Worm (Caenorhabditis elegans) whole organism, midembryonic: ENCODE results near the gene atg-4.2.

ENCODE experiments used
- T22C8.4 ChIP-seq: fragments of 200-800 bp; sonication (Bioruptor generic); IDR thresholded peaks from 2 replicates; pipeline ENCODE4 v1.3.6; 2022; ENCODE audit warnings: missing genetic modification characterization, missing compliant biosample characterization
- cog-1 ChIP-seq: sonication (generic microtip); optimal IDR thresholded peaks from 2 replicates; lab custom pipeline; 2016; ENCODE audit warnings: missing genetic modification characterization, missing compliant biosample characterization
- flt-1 ChIP-seq: fragments of 200-800 bp; sonication (Bioruptor generic); IDR thresholded peaks from 2 replicates; pipeline ENCODE4 v1.3.6; 2022; ENCODE audit warnings: missing genetic modification characterization, missing compliant biosample characterization
- klf-2 ChIP-seq: fragments of 200-800 bp; sonication (Bioruptor generic); conservative IDR thresholded peaks from 2 replicates; pipeline ENCODE4 v1.3.6; 2022; ENCODE audit warnings: missing genetic modification reagents, missing genetic modification characterization, missing compliant biosample characterization
- ref-1 ChIP-seq: fragments of 200-800 bp; sonication (Bioruptor generic); conservative IDR thresholded peaks from 2 replicates; pipeline ENCODE4 v1.3.6; 2022; ENCODE audit warnings: missing genetic modification reagents, missing genetic modification characterization, missing compliant biosample characterization
- tab-1 ChIP-seq: fragments of 200-800 bp; sonication (Bioruptor generic); IDR thresholded peaks from 2 replicates; pipeline ENCODE4 v1.3.6; 2022; ENCODE audit warnings: missing genetic modification characterization, missing compliant biosample characterization
- ztf-29 ChIP-seq: fragments of 200-800 bp; sonication (Bioruptor generic); IDR thresholded peaks from 2 replicates; pipeline ENCODE4 v1.3.6; 2022; ENCODE audit warnings: missing genetic modification reagents, missing genetic modification characterization, missing compliant biosample characterization

DNA sequence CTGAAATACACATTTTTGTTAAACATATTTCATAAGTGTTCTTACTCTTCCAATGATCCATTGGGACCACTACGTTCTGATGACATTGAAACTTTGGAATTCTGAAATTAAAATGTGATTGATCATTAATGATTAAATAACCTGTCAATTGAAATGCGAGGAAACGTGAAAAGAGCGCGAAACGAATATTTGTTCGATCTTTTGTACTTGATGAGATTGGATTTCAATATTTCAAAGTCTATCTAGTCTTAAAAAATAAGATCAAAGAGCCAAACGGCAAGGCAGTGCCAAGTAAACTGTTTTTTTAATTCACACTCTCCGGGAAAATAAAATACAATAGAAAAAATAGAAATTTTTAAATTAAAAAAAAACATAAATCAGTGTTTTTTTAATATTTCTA, 14.1 kb downstream of the atg-4.2 start, which contains the start of gene ZK792.4:
- TF ChIP-seq tab-1 (no peak), cog-1 (tag; lab: Kevin White, UChicago) (no peak), ref-1 (GFP tag; lab: Robert Waterston, UW) (no peak), ztf-29 (GFP tag; lab: Robert Waterston, UW) (no peak), flt-1 (GFP tag; lab: Robert Waterston, UW) (no peak), klf-2 (no peak), T22C8.4 (GFP tag; lab: Robert Waterston, UW) (no peak)
